Worm (Caenorhabditis elegans): ENCODE results near the gene T28D9.4.

T28D9.4 gene

ce11 chrII:6519703-6520102, 42.9 kb downstream of the T28D9.4 start (continued):
- TF ChIP-seq B0035.1 (tag; optimal IDR thresholded peaks at IDR 0.05) (no peak), snpc-1.3 (tag; optimal IDR thresholded peaks at IDR 0.05; ENCODE audit: insufficient read depth) (no peak), mel-28 (tag; optimal IDR thresholded peaks at IDR 0.05; ENCODE audit: borderline replicate concordance) (no peak), let-607 (tag; optimal IDR thresholded peaks at IDR 0.05) (no peak), ama-1 (optimal IDR thresholded peaks at IDR 0.05) (no peak), ama-1 (GFP tag; optimal IDR thresholded peaks at IDR 0.05) (no peak), lag-1 (GFP tag; IDR thresholded peaks at IDR 0.05) (no peak), ztf-18 (tag; optimal IDR thresholded peaks at IDR 0.05) (no peak), F55B11.4 (tag; optimal IDR thresholded peaks at IDR 0.05; ENCODE audit: borderline replicate concordance, insufficient read depth) (no peak), nhr-120 (GFP tag; IDR thresholded peaks at IDR 0.05) (no peak), aptf-2 (GFP tag; conservative IDR thresholded peaks at IDR 0.05) (no peak), ztf-26 (tag; optimal IDR thresholded peaks at IDR 0.05) (no peak), zfh-2 (GFP tag; conservative IDR thresholded peaks at IDR 0.05) (no peak), ztf-22 (GFP tag; optimal IDR thresholded peaks at IDR 0.05) (no peak), rcor-1 (GFP tag; IDR thresholded peaks at IDR 0.05) (peak; percentile 40; the same call in 1 of the 2 replicates), C17E4.6 (GFP tag; IDR thresholded peaks at IDR 0.05) (no peak), lin-54 (GFP tag; optimal IDR thresholded peaks at IDR 0.05) (peak; percentile 39), cebp-1 (GFP tag; IDR thresholded peaks at IDR 0.05) (no peak), cebp-1 (tag; optimal IDR thresholded peaks at IDR 0.05) (no peak), tbx-9 (tag; optimal IDR thresholded peaks at IDR 0.05; ENCODE audit: borderline replicate concordance) (no peak), rec-8 (tag; optimal IDR thresholded peaks at IDR 0.05) (no peak), bed-1 (GFP tag; IDR thresholded peaks at IDR 0.05) (no peak), attf-5 (GFP tag; optimal IDR thresholded peaks at IDR 0.05) (no peak), ekl-4 (GFP tag; IDR thresholded peaks at IDR 0.05) (no peak), unc-130 (GFP tag; optimal IDR thresholded peaks at IDR 0.05) (peak; percentile 77), rpc-1 (optimal IDR thresholded peaks at IDR 0.05) (no peak), rpc-1 (tag; optimal IDR thresholded peaks at IDR 0.05) (no peak), nfya-2 (GFP tag; IDR thresholded peaks at IDR 0.05) (no peak), bed-2 (GFP tag; IDR thresholded peaks at IDR 0.05) (no peak), F33H1.4 (GFP tag; IDR thresholded peaks at IDR 0.05) (peak; percentile 52; the same call in 1 of the 2 replicates), D2030.7 (GFP tag; IDR thresholded peaks at IDR 0.05) (peak; percentile 61; the same call in 1 of the 2 replicates), tlf-1 (GFP tag; optimal IDR thresholded peaks at IDR 0.05) (no peak), madf-10 (tag; optimal IDR thresholded peaks at IDR 0.05) (no peak), athp-1 (tag; optimal IDR thresholded peaks at IDR 0.05) (no peak), mcd-1 (GFP tag; IDR thresholded peaks at IDR 0.05) (peak; percentile 58; the same call in 1 of the 2 replicates), xnd-1 (tag; optimal IDR thresholded peaks at IDR 0.05) (peak; percentile 61), ceh-58 (GFP tag; IDR thresholded peaks at IDR 0.05) (no peak), F10E7.11 (tag; optimal IDR thresholded peaks at IDR 0.05) (no peak), hrde-1 (tag; optimal IDR thresholded peaks at IDR 0.05; ENCODE audit: borderline replicate concordance) (no peak), F22D6.2 (tag; optimal IDR thresholded peaks at IDR 0.05) (no peak), egl-44 (GFP tag; IDR thresholded peaks at IDR 0.05) (no peak), ceh-40 (GFP tag; IDR thresholded peaks at IDR 0.05) (no peak), dpl-1 (GFP tag; optimal IDR thresholded peaks at IDR 0.05) (peak; percentile 78), C06A6.2 (GFP tag; conservative IDR thresholded peaks at IDR 0.05) (no peak), ceh-91 (GFP tag; IDR thresholded peaks at IDR 0.05) (peak; percentile 77), dpff-1 (tag; optimal IDR thresholded peaks at IDR 0.05) (no peak), K12H6.12 (tag; optimal IDR thresholded peaks at IDR 0.05) (no peak), snpc-3.4 (tag; optimal IDR thresholded peaks at IDR 0.05) (peak; percentile 79), T07F8.4 (tag; optimal IDR thresholded peaks at IDR 0.05) (no peak)
